Fruit fly (Drosophila melanogaster) whole organism, embryonic: ENCODE data around the gene Cog1.

Experiments
- BtbVII ChIP-seq: fragments of 200-800 bp; sonication (Bioruptor generic); optimal IDR thresholded peaks from 3 replicates; lab custom pipeline; 2017; ENCODE audit warnings: missing biosample characterization, mild to moderate bottlenecking, missing genetic modification characterization
- CG32532 ChIP-seq: fragments of 200-800 bp; sonication (Bioruptor generic); IDR thresholded peaks from 2 replicates; pipeline ENCODE4 v1.3.6; 2022; ENCODE audit warnings: missing biosample characterization, missing genetic modification characterization
- CG42726 ChIP-seq: fragments of 200-800 bp; sonication (Bioruptor generic); IDR thresholded peaks from 2 replicates; pipeline ENCODE4 v1.3.6; 2022; ENCODE audit warnings: missing biosample characterization, missing genetic modification characterization; ENCODE audit not compliant: partially characterized antibody
- GATAe ChIP-seq: fragments of 200-800 bp; sonication (Bioruptor generic); conservative IDR thresholded peaks from 2 replicates; pipeline ENCODE4 v1.3.6; 2022; ENCODE audit warnings: missing biosample characterization, missing genetic modification characterization

- no peak for TF ChIP-seq GATAe (GFP tag; lab: Robert Waterston, UW)
- TF ChIP-seq BtbVII = no peak
- no peak for TF ChIP-seq CG32532
- no peak for TF ChIP-seq CG42726
Observed at dm6 chr3R:12260669-12261068, 41.2 kb upstream of the Cog1 start, which contains the start of gene CG44038.
